Worm (Caenorhabditis elegans): Measurements from ENCODE around the gene K01B6.3.

ce11 chrIII:9315180-9315579 is 15.2 kb downstream of the K01B6.3 start:
- TF ChIP-seq unc-86 (tag; optimal IDR thresholded peaks at IDR 0.05), result no peak
- no peak for TF ChIP-seq zip-5 (tag; optimal IDR thresholded peaks at IDR 0.05)
- no peak for TF ChIP-seq hlh-30 (tag; optimal IDR thresholded peaks at IDR 0.05; ENCODE audit: insufficient read depth)
- no peak for TF ChIP-seq dve-1 (tag; optimal IDR thresholded peaks at IDR 0.05)
- TF ChIP-seq ama-1 (optimal IDR thresholded peaks at IDR 0.05), result no peak
- no peak for TF ChIP-seq F13H6.1 (tag; optimal IDR thresholded peaks at IDR 0.05)
- TF ChIP-seq nhr-232 (tag; optimal IDR thresholded peaks at IDR 0.05), result no peak
- no peak for TF ChIP-seq elt-2 (tag; optimal IDR thresholded peaks at IDR 0.05)
- no peak for TF ChIP-seq ceh-19 (GFP tag; optimal IDR thresholded peaks at IDR 0.05)
- no peak for TF ChIP-seq ahr-1 (tag; optimal IDR thresholded peaks at IDR 0.05)
- no peak for TF ChIP-seq pha-2 (tag; optimal IDR thresholded peaks at IDR 0.05)
- no peak for TF ChIP-seq unc-55 (GFP tag; optimal IDR thresholded peaks at IDR 0.05)
- no peak for TF ChIP-seq tbx-2 (tag; optimal IDR thresholded peaks at IDR 0.05)
